In genomic region chrIV:3568608-3569007, ce11 we compare ENCODE assay signal across 4 worm cellular contexts.
TF ChIP-seq lines count a peak whose summit lies in the region.

TSS of gene otpl-1 (plus strand) at chrIV:3568979.

TF ChIP-seq in whole organism, L1 larva, 84 proteins besides CTCF, POLR2A, EP300 and RAD21:
- TF ChIP-seq ceh-8 (GFP tag; optimal IDR thresholded peaks at IDR 0.05; lab: Kevin White, UChicago) (no peak), aly-2 (tag; optimal IDR thresholded peaks at IDR 0.05; lab: Kevin White, UChicago) (no peak), nhr-20 (tag; optimal IDR thresholded peaks at IDR 0.05; lab: Kevin White, UChicago) (no peak), snpc-4 (tag; optimal IDR thresholded peaks at IDR 0.05; lab: Kevin White, UChicago) (peak; percentile 55), C16A3.4 (tag; optimal IDR thresholded peaks at IDR 0.05; lab: Kevin White, UChicago) (no peak), ceh-88 (GFP tag; IDR thresholded peaks at IDR 0.05; lab: Robert Waterston, UW) (no peak), lin-15B (tag; optimal IDR thresholded peaks at IDR 0.05; lab: Kevin White, UChicago) (no peak)
TF ChIP-seq in whole organism, L1 larva: peak in this region for 1.

TF ChIP-seq in whole organism, L2 larva, 48 proteins besides CTCF, POLR2A, EP300 and RAD21:
- TF ChIP-seq nhr-237 (tag; optimal IDR thresholded peaks at IDR 0.05; lab: Kevin White, UChicago) (no peak), snpc-4 (tag; optimal IDR thresholded peaks at IDR 0.05; lab: Kevin White, UChicago) (peak; percentile 26)
TF ChIP-seq in whole organism, L2 larva: peak in this region for 1.

TF ChIP-seq in whole organism, L4 larva, 104 proteins besides CTCF, POLR2A, EP300 and RAD21:
- TF ChIP-seq set-16 (GFP tag; IDR thresholded peaks at IDR 0.05; lab: Robert Waterston, UW) (peak; percentile 47; the same call in 1 of the 2 replicates), Y75B8A.6 (GFP tag; IDR thresholded peaks at IDR 0.05; lab: Robert Waterston, UW) (no peak)

TF ChIP-seq in whole organism, young adult, 124 proteins besides CTCF, POLR2A, EP300 and RAD21:
- TF ChIP-seq nhr-120 (GFP tag; IDR thresholded peaks at IDR 0.05; lab: Robert Waterston, UW) (no peak), zfh-2 (GFP tag; conservative IDR thresholded peaks at IDR 0.05; lab: Robert Waterston, UW) (peak; percentile 71), F37B4.10 (GFP tag; IDR thresholded peaks at IDR 0.05; lab: Robert Waterston, UW) (0 out of 2 replicates have a peak, but pooled peaks have one; percentile 25), madf-10 (tag; optimal IDR thresholded peaks at IDR 0.05; lab: Kevin White, UChicago) (no peak), snpc-4 (GFP tag; optimal IDR thresholded peaks at IDR 0.05; lab: Kevin White, UChicago) (peak; percentile 3), snpc-4 (tag; optimal IDR thresholded peaks at IDR 0.05; lab: Kevin White, UChicago) (peak in 3 of 4 experiments; percentile 27 to 85 (median 70))
